Worm (Caenorhabditis elegans) whole organism, L4 larva: ENCODE results near the gene B0416.10.
A peak's percentile ranks its signal among the peaks of the same experiment; 100 is the strongest.

Experiments
- F44E2.7 ChIP-seq: fragments of 200-800 bp; sonication (Bioruptor generic); IDR thresholded peaks from 2 replicates; pipeline ENCODE4 v2.1.2; 2022; ENCODE audit warnings: missing genetic modification characterization, missing compliant biosample characterization
- ceh-82 ChIP-seq: sonication (generic microtip); optimal IDR thresholded peaks from 2 replicates; lab custom pipeline; 2017; ENCODE audit warnings: missing biosample characterization, missing genetic modification characterization
- ctbp-1 ChIP-seq: fragments of 200-800 bp; sonication (Bioruptor generic); IDR thresholded peaks from 2 replicates; pipeline ENCODE4 v1.3.6; 2022; ENCODE audit warnings: missing genetic modification reagents, missing genetic modification characterization, missing compliant biosample characterization
- egl-27 ChIP-seq: sonication (generic microtip); optimal IDR thresholded peaks from 3 replicates; lab custom pipeline; 2017; ENCODE audit warnings: missing biosample characterization, missing genetic modification reagents, missing genetic modification characterization
- fkh-10 ChIP-seq: fragments of 150-350 bp; optimal IDR thresholded peaks from 2 replicates; lab custom pipeline; 2014; ENCODE audit warnings: missing biosample characterization, missing genetic modification reagents, missing genetic modification characterization
- madf-5 ChIP-seq, 2 experiments: fragments of 200-800 bp; sonication (Bioruptor generic); IDR thresholded peaks; 2 replicates each; pipeline ENCODE4 v1.3.6; 2022; ENCODE audit warnings: missing compliant biosample characterization in 2 of 2, missing genetic modification characterization in 2 of 2
- nhr-11 ChIP-seq: fragments of 150-350 bp; optimal IDR thresholded peaks from 2 replicates; lab custom pipeline; 2014; ENCODE audit warnings: missing biosample characterization, missing genetic modification characterization
- nhr-6 ChIP-seq: fragments of 150-350 bp; optimal IDR thresholded peaks from 2 replicates; lab custom pipeline; 2014; ENCODE audit warnings: missing biosample characterization, missing genetic modification characterization
- pqm-1 ChIP-seq: sonication (generic microtip); optimal IDR thresholded peaks from 2 replicates; lab custom pipeline; 2017; ENCODE audit warnings: missing biosample characterization, missing genetic modification characterization
- skn-1 ChIP-seq: fragments of 150-350 bp; optimal IDR thresholded peaks from 2 replicates; lab custom pipeline; 2014; ENCODE audit warnings: missing biosample characterization, missing genetic modification characterization
- unc-62 ChIP-seq, 3 experiments: fragments of 150-350 bp in 1 of 3; sonication (generic microtip); optimal IDR thresholded peaks in 2 of 3; peaks in 1 of 3; 1 replicate in 1 of 3; 2 replicates in 2 of 3; lab custom pipeline; 2014 to 2017; ENCODE audit warnings: missing biosample characterization in 3 of 3, missing genetic modification characterization in 3 of 3, missing genetic modification reagents in 3 of 3, missing genotype in 1 of 3
- zag-1 ChIP-seq: fragments of 150-350 bp; optimal IDR thresholded peaks from 2 replicates; lab custom pipeline; 2014; ENCODE audit warnings: missing biosample characterization, missing genetic modification characterization

DNA sequence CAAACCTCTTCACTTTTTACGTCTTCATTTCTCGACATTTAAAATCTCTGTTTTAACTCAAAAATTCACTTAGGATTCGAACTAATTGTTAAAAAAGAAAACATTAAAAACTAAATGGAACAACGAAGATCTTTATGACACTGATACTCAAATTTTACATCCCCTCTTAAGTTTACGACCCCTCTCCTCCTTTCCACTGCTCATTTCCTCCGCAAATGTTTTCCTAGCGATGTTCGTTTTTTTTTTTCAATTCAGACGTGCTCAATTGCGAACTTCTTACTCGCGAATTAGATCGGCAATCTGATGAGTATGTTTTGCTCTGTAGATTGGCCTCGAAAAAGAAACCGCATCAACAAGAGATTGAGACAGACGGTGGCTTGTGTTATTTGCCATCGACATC lies 28.3 kb upstream of the B0416.10 start:
- TF ChIP-seq pqm-1 (tag; lab: Kevin White, UChicago), result no peak
- no peak for TF ChIP-seq egl-27 (tag; lab: Kevin White, UChicago)
- no peak for TF ChIP-seq ctbp-1 (GFP tag; lab: Robert Waterston, UW)
- TF ChIP-seq F44E2.7, result no peak
- TF ChIP-seq skn-1, result no peak
- no peak for TF ChIP-seq ceh-82 (tag; lab: Kevin White, UChicago)
- no peak for TF ChIP-seq fkh-10
- no peak for TF ChIP-seq nhr-6 (tag; lab: Kevin White, UChicago)
- TF ChIP-seq madf-5 (GFP tag; IDR thresholded peaks at IDR 0.05; lab: Robert Waterston, UW), result no peak
- TF ChIP-seq unc-62 (GFP tag; optimal IDR thresholded peaks at IDR 0.05 in 1 of 2; lab: Kevin White, UChicago), result peak in 1 of 2 experiments; percentile 95
- no peak for TF ChIP-seq unc-62 (tag; optimal IDR thresholded peaks at IDR 0.05; lab: Kevin White, UChicago)
- TF ChIP-seq nhr-11, result no peak
- TF ChIP-seq zag-1 (tag; lab: Kevin White, UChicago), result no peak
